Worm (Caenorhabditis elegans): ENCODE data around the gene ZK418.10.

DNA sequence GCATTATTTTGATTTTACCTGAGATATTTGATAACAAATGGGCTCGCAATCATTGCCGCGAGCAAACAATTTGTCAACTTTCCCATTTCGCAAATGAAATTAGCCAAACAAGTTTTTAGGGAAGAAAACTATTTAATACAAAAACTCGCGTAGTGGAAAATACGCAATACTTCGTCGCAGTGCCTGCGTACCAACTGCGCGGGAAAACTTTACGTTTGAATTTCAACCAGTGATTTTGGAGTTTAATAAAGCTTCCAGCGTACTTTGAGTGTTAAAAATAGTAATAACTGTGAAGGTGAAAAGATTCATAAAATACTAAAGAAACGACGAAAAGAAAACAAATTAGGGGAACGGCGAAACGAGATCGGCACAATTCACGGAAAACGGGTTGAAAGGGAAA is 5.6 kb downstream of the ZK418.10 start, which contains the start of gene tofu-7:
- TF ChIP-seq F13H6.1 (tag; optimal IDR thresholded peaks at IDR 0.05) (no peak), Y55F3AM.14 (GFP tag; optimal IDR thresholded peaks at IDR 0.05) (no peak), unc-62 (GFP tag; optimal IDR thresholded peaks at IDR 0.05) (no peak), nhr-11 (tag; optimal IDR thresholded peaks at IDR 0.05) (no peak), nhr-12 (tag; optimal IDR thresholded peaks at IDR 0.05) (no peak), ztf-11 (tag; optimal IDR thresholded peaks at IDR 0.05) (no peak), R02D3.7 (tag; optimal IDR thresholded peaks at IDR 0.05) (no peak), fos-1 (tag; optimal IDR thresholded peaks at IDR 0.05) (no peak), blmp-1 (tag; optimal IDR thresholded peaks at IDR 0.05; ENCODE audit: insufficient read depth) (no peak), lin-39 (tag; optimal IDR thresholded peaks at IDR 0.05) (no peak), skn-1 (tag; optimal IDR thresholded peaks at IDR 0.05) (no peak), elt-1 (tag; optimal IDR thresholded peaks at IDR 0.05) (no peak), lin-13 (GFP tag; optimal IDR thresholded peaks at IDR 0.05) (no peak)

All from whole organism, L2 larva.